Worm (Caenorhabditis elegans): ENCODE results near the gene osm-8.

Gene osm-8

ce11 chrII:7557981-7558380 is 47.2 kb downstream of the osm-8 start:
- no peak for TF ChIP-seq pag-3 (tag; optimal IDR thresholded peaks at IDR 0.05; ENCODE audit: borderline replicate concordance)
- TF ChIP-seq hlh-13 (GFP tag; optimal IDR thresholded peaks at IDR 0.05) = no peak
- no peak for TF ChIP-seq K09A11.1 (tag; optimal IDR thresholded peaks at IDR 0.05; ENCODE audit: insufficient read depth)
- no peak for TF ChIP-seq ceh-9 (tag; optimal IDR thresholded peaks at IDR 0.05)
- no peak for TF ChIP-seq tbx-2 (tag; optimal IDR thresholded peaks at IDR 0.05)

ce11 chrII:7555454-7555853 is 49.8 kb downstream of the osm-8 start, which contains the start of gene ZK1290.14:
TSS of gene ZK1290.14 (minus strand) at chrII:7555592.
- no peak for TF ChIP-seq pha-4 (tag; optimal IDR thresholded peaks at IDR 0.05)
- TF ChIP-seq unc-55 (GFP tag; optimal IDR thresholded peaks at IDR 0.05) = no peak
- no peak for TF ChIP-seq tbx-2 (tag; optimal IDR thresholded peaks at IDR 0.05)
- TF ChIP-seq ahr-1 (tag; optimal IDR thresholded peaks at IDR 0.05) = no peak
- TF ChIP-seq hlh-6 (tag; optimal IDR thresholded peaks at IDR 0.05) = no peak
- no peak for TF ChIP-seq nfya-1 (tag; optimal IDR thresholded peaks at IDR 0.05)
- TF ChIP-seq ceh-9 (tag; optimal IDR thresholded peaks at IDR 0.05) = no peak
- TF ChIP-seq pat-9 (tag; optimal IDR thresholded peaks at IDR 0.05) = no peak
- no peak for TF ChIP-seq ceh-22 (tag; optimal IDR thresholded peaks at IDR 0.05)
- TF ChIP-seq gmeb-2 (tag; optimal IDR thresholded peaks at IDR 0.05) = no peak
- TF ChIP-seq ref-2 (tag; optimal IDR thresholded peaks at IDR 0.05) = no peak
- no peak for TF ChIP-seq nhr-232 (tag; optimal IDR thresholded peaks at IDR 0.05)
- TF ChIP-seq pros-1 (tag; optimal IDR thresholded peaks at IDR 0.05) = no peak
- TF ChIP-seq C38D4.7 (GFP tag; optimal IDR thresholded peaks at IDR 0.05) = no peak

ce11 chrII:7554716-7555247 is 50.4 kb downstream of the osm-8 start:
- no peak for TF ChIP-seq ahr-1 (tag; optimal IDR thresholded peaks at IDR 0.05)
- peak; percentile 32 for TF ChIP-seq elt-2 (tag; optimal IDR thresholded peaks at IDR 0.05)

All from whole organism, late embryonic.